Fruit fly (Drosophila melanogaster) whole organism, pupa: ENCODE data around the gene Fpgs1.

Source experiments
- CG10348 ChIP-seq: fragments of 200-800 bp; sonication (Bioruptor generic); IDR thresholded peaks from 2 replicates; pipeline ENCODE4 v1.3.6; 2022; ENCODE audit warnings: missing biosample characterization, missing genetic modification characterization
- CG12605 ChIP-seq: fragments of 200-800 bp; sonication (Bioruptor generic); IDR thresholded peaks from 2 replicates; pipeline ENCODE4 v1.3.6; 2022; ENCODE audit warnings: missing biosample characterization, missing genetic modification characterization
- CG13204 ChIP-seq: fragments of 200-800 bp; sonication (Bioruptor generic); optimal IDR thresholded peaks from 2 replicates; lab custom pipeline; 2018; ENCODE audit warnings: missing biosample characterization, mild to moderate bottlenecking, missing genetic modification characterization, moderate library complexity
- CG14655 ChIP-seq: fragments of 200-800 bp; sonication (Bioruptor generic); optimal IDR thresholded peaks from 3 replicates; lab custom pipeline; 2017; ENCODE audit warnings: mild to moderate bottlenecking, missing biosample characterization, missing genetic modification reagents, missing genetic modification characterization
- CG15710 ChIP-seq: fragments of 200-800 bp; sonication (Bioruptor generic); optimal IDR thresholded peaks from 2 replicates; lab custom pipeline; 2018; ENCODE audit warnings: missing biosample characterization, mild to moderate bottlenecking, missing genetic modification characterization, moderate library complexity
- CG17806 ChIP-seq: fragments of 200-800 bp; sonication (Bioruptor generic); optimal IDR thresholded peaks from 2 replicates; lab custom pipeline; 2018; ENCODE audit warnings: missing biosample characterization, mild to moderate bottlenecking, missing genetic modification characterization, moderate library complexity
- CG32121 ChIP-seq: fragments of 200-800 bp; sonication (Bioruptor generic); IDR thresholded peaks from 2 replicates; pipeline ENCODE4 v1.3.6; 2022; ENCODE audit warnings: missing biosample characterization, missing genetic modification characterization
- CG34367 ChIP-seq: fragments of 200-800 bp; sonication (Bioruptor generic); optimal IDR thresholded peaks from 2 replicates; lab custom pipeline; 2018; ENCODE audit warnings: missing biosample characterization, mild to moderate bottlenecking, missing genetic modification characterization
- CG4496 ChIP-seq: fragments of 200-800 bp; sonication (Bioruptor generic); IDR thresholded peaks from 3 replicates; pipeline ENCODE4 v1.3.6; 2022; ENCODE audit warnings: missing biosample characterization, missing genetic modification characterization
- CG8159 ChIP-seq: fragments of 200-800 bp; sonication (Bioruptor generic); optimal IDR thresholded peaks from 3 replicates; lab custom pipeline; 2018; ENCODE audit warnings: missing biosample characterization, mild to moderate bottlenecking, missing genetic modification characterization, moderate library complexity
- CG8301 ChIP-seq: fragments of 200-800 bp; sonication (Bioruptor generic); optimal IDR thresholded peaks from 2 replicates; lab custom pipeline; 2018; ENCODE audit warnings: missing biosample characterization, mild to moderate bottlenecking, missing genetic modification characterization
- CG9948 ChIP-seq: fragments of 200-800 bp; sonication (Bioruptor generic); optimal IDR thresholded peaks from 2 replicates; lab custom pipeline; 2018; ENCODE audit warnings: missing biosample characterization, mild to moderate bottlenecking, missing genetic modification characterization, moderate library complexity
- D1 ChIP-seq: fragments of 200-800 bp; sonication (Bioruptor generic); optimal IDR thresholded peaks from 2 replicates; lab custom pipeline; 2018; ENCODE audit warnings: missing biosample characterization, mild to moderate bottlenecking, missing genetic modification characterization, moderate library complexity
- EcR ChIP-seq: fragments of 200-800 bp; sonication (Bioruptor generic); optimal IDR thresholded peaks from 3 replicates; lab custom pipeline; 2019; ENCODE audit warnings: missing biosample characterization, missing genetic modification characterization, mild to moderate bottlenecking, moderate library complexity, missing genetic modification reagents
- Ets98B ChIP-seq: fragments of 200-800 bp; sonication (Bioruptor generic); IDR thresholded peaks from 2 replicates; pipeline ENCODE4 v1.3.6; 2022; ENCODE audit warnings: missing biosample characterization, missing genetic modification characterization
- Pif1A ChIP-seq: fragments of 200-800 bp; sonication (Bioruptor generic); optimal IDR thresholded peaks from 3 replicates; lab custom pipeline; 2016; ENCODE audit warnings: missing biosample characterization, missing genetic modification characterization
- Pif1B ChIP-seq: fragments of 200-800 bp; sonication (Bioruptor generic); optimal IDR thresholded peaks from 3 replicates; lab custom pipeline; 2016; ENCODE audit warnings: missing biosample characterization, missing genetic modification characterization
- Snoo ChIP-seq: fragments of 200-800 bp; sonication (Bioruptor generic); optimal IDR thresholded peaks from 3 replicates; lab custom pipeline; 2017; ENCODE audit warnings: missing biosample characterization, mild to moderate bottlenecking, missing genetic modification characterization, inconsistent platforms
- fd96Ca ChIP-seq: fragments of 200-800 bp; sonication (Bioruptor generic); IDR thresholded peaks from 3 replicates; pipeline ENCODE4 v1.3.6; 2022; ENCODE audit warnings: missing biosample characterization, missing genetic modification characterization
- gl ChIP-seq: fragments of 200-800 bp; sonication (Bioruptor generic); optimal IDR thresholded peaks from 2 replicates; lab custom pipeline; 2018; ENCODE audit warnings: missing biosample characterization, mild to moderate bottlenecking, missing genetic modification characterization
- rn ChIP-seq: fragments of 200-800 bp; sonication (Bioruptor generic); IDR thresholded peaks from 2 replicates; pipeline ENCODE4 v1.3.6; 2022; ENCODE audit warnings: missing biosample characterization, missing genetic modification characterization

The Fpgs1 gene

dm6 chrX:12631317-12632156, 19.9 kb downstream of the Fpgs1 start, which contains the start of gene Tomosyn:
TSS of gene Tomosyn (plus strand) at chrX:12631605.
- TF ChIP-seq D1 (tag; lab: Kevin White, UChicago) = no peak
- TF ChIP-seq CG34367 (tag; lab: Kevin White, UChicago) = no peak
- TF ChIP-seq EcR (GFP tag; lab: Kevin White, UChicago) = peak; percentile 35
- peak; percentile 23 for TF ChIP-seq CG15710 (tag; lab: Kevin White, UChicago)
- 0 out of 2 replicates have a peak, but pooled peaks have one; percentile 14 for TF ChIP-seq Ets98B (GFP tag; lab: Robert Waterston, UW)

dm6 chrX:12632157-12632422, 20.4 kb downstream of the Fpgs1 start:
- TF ChIP-seq CG9948 (tag; lab: Kevin White, UChicago) (no peak), CG34367 (tag; lab: Kevin White, UChicago) (no peak), CG13204 (GFP tag; lab: Kevin White, UChicago) (no peak), CG8159 (tag; lab: Kevin White, UChicago) (no peak), Ets98B (GFP tag; lab: Robert Waterston, UW) (no peak), EcR (GFP tag; lab: Kevin White, UChicago) (no peak)

dm6 chrX:12633204-12633603, 21.5 kb downstream of the Fpgs1 start:
- TF ChIP-seq CG8159 (tag; lab: Kevin White, UChicago) (no peak), CG9948 (tag; lab: Kevin White, UChicago) (no peak), CG13204 (GFP tag; lab: Kevin White, UChicago) (no peak), CG34367 (tag; lab: Kevin White, UChicago) (no peak), CG10348 (no peak), EcR (GFP tag; lab: Kevin White, UChicago) (no peak), CG12605 (GFP tag; lab: Robert Waterston, UW) (no peak), fd96Ca (GFP tag; lab: Robert Waterston, UW) (no peak), Snoo (no peak), D1 (tag; lab: Kevin White, UChicago) (no peak)
- TF ChIP-seq, all 21 proteins: peak for 0

- no peak for TF ChIP-seq CG8159 (tag; lab: Kevin White, UChicago)
- TF ChIP-seq Snoo = no peak
- no peak for TF ChIP-seq fd96Ca (GFP tag; lab: Robert Waterston, UW)
- no peak for TF ChIP-seq CG12605 (GFP tag; lab: Robert Waterston, UW)
- TF ChIP-seq gl = no peak
- no peak for TF ChIP-seq CG14655 (GFP tag; lab: Kevin White, UChicago)
Observed at dm6 chrX:12633992-12634391, 22.3 kb downstream of the Fpgs1 start.

dm6 chrX:12645361-12645760, 33.7 kb downstream of the Fpgs1 start:
- TF ChIP-seq EcR (GFP tag; lab: Kevin White, UChicago) = no peak
- no peak for TF ChIP-seq Pif1B
- TF ChIP-seq CG34367 (tag; lab: Kevin White, UChicago) = no peak

dm6 chrX:12651613-12652012, 39.9 kb downstream of the Fpgs1 start:
- no peak for TF ChIP-seq CG4496
- no peak for TF ChIP-seq D1 (tag; lab: Kevin White, UChicago)
- no peak for TF ChIP-seq Snoo
- no peak for TF ChIP-seq rn
- TF ChIP-seq CG9948 (tag; lab: Kevin White, UChicago) = no peak
- TF ChIP-seq CG15710 (tag; lab: Kevin White, UChicago) = no peak
- no peak for TF ChIP-seq Pif1B
- no peak for TF ChIP-seq Ets98B (GFP tag; lab: Robert Waterston, UW)
- TF ChIP-seq CG8159 (tag; lab: Kevin White, UChicago) = no peak
- no peak for TF ChIP-seq CG10348
- TF ChIP-seq EcR (GFP tag; lab: Kevin White, UChicago) = no peak
- no peak for TF ChIP-seq CG32121 (GFP tag; lab: Robert Waterston, UW)
- no peak for TF ChIP-seq Pif1A (GFP tag; lab: Kevin White, UChicago)
- no peak for TF ChIP-seq CG17806 (tag; lab: Kevin White, UChicago)
- TF ChIP-seq fd96Ca (GFP tag; lab: Robert Waterston, UW) = no peak
- no peak for TF ChIP-seq CG14655 (GFP tag; lab: Kevin White, UChicago)

dm6 chrX:12653574-12653973, 41.9 kb downstream of the Fpgs1 start, which contains the start of gene CkIalpha:
TSS of gene CkIalpha (plus strand) at chrX:12653626.
- TF ChIP-seq Pif1B (no peak), CG12605 (GFP tag; lab: Robert Waterston, UW) (no peak), CG8301 (tag; lab: Kevin White, UChicago) (no peak), CG15710 (tag; lab: Kevin White, UChicago) (no peak), gl (no peak), fd96Ca (GFP tag; lab: Robert Waterston, UW) (peak; percentile 65; the same call in 2 of the 3 replicates), Ets98B (GFP tag; lab: Robert Waterston, UW) (peak; percentile 58), CG8159 (tag; lab: Kevin White, UChicago) (peak; percentile 11)
